Fruit fly (Drosophila melanogaster) whole organism, larva: Measurements from ENCODE around the gene GluProRS.
A peak's percentile ranks its signal among the peaks of the same experiment; 100 is the strongest.

Experiments used
- noc ChIP-seq: fragments of 200-800 bp; sonication (Bioruptor generic); optimal IDR thresholded peaks from 3 replicates; lab custom pipeline; 2019; ENCODE audit warnings: missing biosample characterization, mild to moderate bottlenecking, missing genetic modification characterization, moderate library complexity

The GluProRS gene

dm6 chr3R:23958091-23958838 lies at the start of gene GluProRS, which contains the start of gene AP-1sigma:
Gene GluProRS, minus strand, starts transcription at chr3R:23958391.
Gene AP-1sigma, plus strand, starts transcription at chr3R:23958651.
- TF ChIP-seq noc (tag; lab: Kevin White, UChicago), result peak; percentile 78

- TF ChIP-seq noc (tag; lab: Kevin White, UChicago), result peak; percentile 42
These were observed 48.4 kb upstream of the GluProRS start for dm6 chr3R:24006449-24007159.

- no peak for TF ChIP-seq noc (tag; lab: Kevin White, UChicago)
These were observed 45.8 kb upstream of the GluProRS start for dm6 chr3R:24003948-24004347.

dm6 chr3R:24001150-24001549 lies 43.0 kb upstream of the GluProRS start:
- TF ChIP-seq noc (tag; lab: Kevin White, UChicago), result no peak

dm6 chr3R:23996224-23996623 lies 38.0 kb upstream of the GluProRS start, which contains the start of gene LSm3:
Gene LSm3, plus strand, starts transcription at chr3R:23996262.
- TF ChIP-seq noc (tag; lab: Kevin White, UChicago), result no peak

- TF ChIP-seq noc (tag; lab: Kevin White, UChicago), result no peak
These were observed 37.3 kb upstream of the GluProRS start, which contains the start of gene CG33108 for dm6 chr3R:23995460-23995859. Gene CG33108, plus strand, starts transcription at chr3R:23995659.

dm6 chr3R:23994578-23994977 lies 36.4 kb upstream of the GluProRS start:
- TF ChIP-seq noc (tag; lab: Kevin White, UChicago), result no peak

- peak; percentile 20 for TF ChIP-seq noc (tag; lab: Kevin White, UChicago)
These were observed 34.9 kb upstream of the GluProRS start, which contains the start of the genes Epp and Rab7 for dm6 chr3R:23992823-23993797. Gene Epp, minus strand, starts transcription at chr3R:23992916. Gene Rab7, plus strand, starts transcription at chr3R:23993008.

- TF ChIP-seq noc (tag; lab: Kevin White, UChicago), result no peak
These were observed 33.2 kb upstream of the GluProRS start for dm6 chr3R:23991364-23991763.

dm6 chr3R:23986479-23986930 lies 28.3 kb upstream of the GluProRS start, which contains the start of the genes CG13603 and CG5902:
Gene CG13603, minus strand, starts transcription at chr3R:23986569.
Gene CG5902, plus strand, starts transcription at chr3R:23986642.
- no peak for TF ChIP-seq noc (tag; lab: Kevin White, UChicago)

dm6 chr3R:23981645-23982044 lies 23.5 kb upstream of the GluProRS start:
- TF ChIP-seq noc (tag; lab: Kevin White, UChicago), result no peak

dm6 chr3R:23971764-23972163 lies 13.6 kb upstream of the GluProRS start:
- TF ChIP-seq noc (tag; lab: Kevin White, UChicago), result no peak

- no peak for TF ChIP-seq noc (tag; lab: Kevin White, UChicago)
These were observed 13.0 kb upstream of the GluProRS start for dm6 chr3R:23971208-23971607.

dm6 chr3R:23969449-23969848 lies 11.3 kb upstream of the GluProRS start:
- no peak for TF ChIP-seq noc (tag; lab: Kevin White, UChicago)
